Worm (Caenorhabditis elegans): Measurements from ENCODE around the gene K04F1.8.

The K04F1.8 gene

DNA sequence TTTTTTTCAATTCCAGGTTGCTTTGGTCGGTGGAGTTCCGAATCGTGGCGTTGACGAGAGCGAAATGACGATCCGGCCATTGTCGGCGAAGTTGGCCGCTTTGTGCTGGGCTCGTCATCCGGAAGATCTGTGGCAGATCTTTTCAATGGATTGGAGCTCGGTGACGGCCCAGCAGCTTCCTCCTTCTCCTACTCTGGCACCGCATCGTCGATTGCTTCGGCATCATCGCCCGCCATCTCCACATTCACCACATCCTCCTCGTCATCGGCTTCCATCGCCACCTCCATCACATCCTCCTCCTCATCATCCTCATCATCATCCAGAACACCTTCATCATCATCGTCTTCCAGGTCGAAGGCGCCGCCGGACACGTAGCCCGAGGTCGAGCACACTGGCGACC, 31.4 kb downstream of the K04F1.8 start (continued):
- no peak for TF ChIP-seq ztf-18 (tag; optimal IDR thresholded peaks at IDR 0.05)

DNA sequence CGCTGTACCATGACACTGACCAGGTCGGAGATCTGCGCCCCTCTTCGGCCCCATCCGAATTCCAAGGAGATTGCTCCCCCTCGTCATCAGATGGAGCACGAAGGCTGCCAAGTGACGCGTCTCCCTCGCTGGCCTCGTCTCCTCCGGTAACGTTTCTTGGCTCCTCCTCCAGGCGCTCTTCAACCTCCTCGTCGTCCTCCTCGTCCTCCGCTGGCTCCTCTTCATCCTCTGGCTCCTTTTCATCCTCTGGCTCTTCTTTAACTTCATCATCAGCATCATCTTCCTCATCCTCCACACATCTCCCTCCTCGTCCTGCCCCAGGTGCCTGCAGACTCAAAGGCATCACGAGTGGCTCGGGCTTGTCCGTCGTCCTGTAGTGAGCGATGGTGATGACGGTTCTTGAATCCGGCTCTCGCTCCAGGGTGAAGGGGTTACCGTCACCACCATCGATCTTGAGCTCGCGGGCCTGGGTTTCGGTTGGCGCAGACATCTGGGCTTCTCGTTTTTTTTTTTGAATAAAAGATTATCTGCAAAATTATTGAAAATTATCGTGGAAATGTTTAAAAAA, 32.3 kb downstream of the K04F1.8 start:
- TF ChIP-seq sea-2 (GFP tag; IDR thresholded peaks at IDR 0.05) = no peak
- TF ChIP-seq dpff-1 (tag; optimal IDR thresholded peaks at IDR 0.05) = no peak
- TF ChIP-seq hmg-20 (GFP tag; IDR thresholded peaks at IDR 0.05) = no peak
- TF ChIP-seq hlh-12 (tag; optimal IDR thresholded peaks at IDR 0.05) = no peak
- no peak for TF ChIP-seq B0019.2 (GFP tag; conservative IDR thresholded peaks at IDR 0.05)
- peak; percentile 89 for TF ChIP-seq zfh-2 (GFP tag; conservative IDR thresholded peaks at IDR 0.05)
- TF ChIP-seq B0261.1 (tag; optimal IDR thresholded peaks at IDR 0.05) = no peak
- no peak for TF ChIP-seq ztf-22 (GFP tag; optimal IDR thresholded peaks at IDR 0.05)
- no peak for TF ChIP-seq egl-18 (GFP tag; IDR thresholded peaks at IDR 0.05)
- TF ChIP-seq attf-6 (GFP tag; IDR thresholded peaks at IDR 0.05) = 0 out of 2 replicates have a peak, but pooled peaks have one; percentile 25
- no peak for TF ChIP-seq F22D6.2 (tag; optimal IDR thresholded peaks at IDR 0.05)
- TF ChIP-seq him-1 (tag; optimal IDR thresholded peaks at IDR 0.05) = no peak
- no peak for TF ChIP-seq cebp-2 (GFP tag; IDR thresholded peaks at IDR 0.05)
- TF ChIP-seq ccch-3 (GFP tag; optimal IDR thresholded peaks at IDR 0.05) = no peak
- no peak for TF ChIP-seq attf-5 (GFP tag; optimal IDR thresholded peaks at IDR 0.05)
- peak; percentile 78 for TF ChIP-seq egrh-3 (GFP tag; IDR thresholded peaks at IDR 0.05)
- no peak for TF ChIP-seq somi-1 (GFP tag; optimal IDR thresholded peaks at IDR 0.05)

- TF ChIP-seq lir-1 (GFP tag; conservative IDR thresholded peaks at IDR 0.05) = no peak
- TF ChIP-seq aptf-2 (GFP tag; conservative IDR thresholded peaks at IDR 0.05) = no peak
- peak; percentile 45 for TF ChIP-seq xnd-1 (tag; optimal IDR thresholded peaks at IDR 0.05)
- TF ChIP-seq F10E7.11 (tag; optimal IDR thresholded peaks at IDR 0.05) = no peak
- TF ChIP-seq madf-6 (GFP tag; IDR thresholded peaks at IDR 0.05) = peak; percentile 72
- TF ChIP-seq rpc-1 (optimal IDR thresholded peaks at IDR 0.05) = no peak
- TF ChIP-seq rpc-1 (tag; optimal IDR thresholded peaks at IDR 0.05) = no peak
- no peak for TF ChIP-seq F49E8.2 (tag; optimal IDR thresholded peaks at IDR 0.05; ENCODE audit: insufficient read depth)
- peak; percentile 85 for TF ChIP-seq lsl-1 (GFP tag; optimal IDR thresholded peaks at IDR 0.05)
- TF ChIP-seq F33H1.4 (GFP tag; IDR thresholded peaks at IDR 0.05) = peak; percentile 73
- no peak for TF ChIP-seq snpc-3.4 (tag; optimal IDR thresholded peaks at IDR 0.05)
- no peak for TF ChIP-seq nhr-179 (tag; optimal IDR thresholded peaks at IDR 0.05)
These were observed 34.6 kb downstream of the K04F1.8 start, which contains the start of gene srw-90 for ce11 chrV:1701584-1702101. Gene srw-90 (plus strand): TSS chrV:1702051.

- TF ChIP-seq Y56A3A.18 (GFP tag; IDR thresholded peaks at IDR 0.05) (no peak), cebp-2 (GFP tag; IDR thresholded peaks at IDR 0.05) (no peak), snpc-1.3 (tag; optimal IDR thresholded peaks at IDR 0.05; ENCODE audit: insufficient read depth) (no peak), tbx-9 (tag; optimal IDR thresholded peaks at IDR 0.05; ENCODE audit: borderline replicate concordance) (no peak), ceh-58 (GFP tag; IDR thresholded peaks at IDR 0.05) (no peak), ama-1 (optimal IDR thresholded peaks at IDR 0.05) (no peak), ama-1 (GFP tag; optimal IDR thresholded peaks at IDR 0.05) (no peak), snpc-4 (GFP tag; optimal IDR thresholded peaks at IDR 0.05) (no peak), snpc-4 (tag; optimal IDR thresholded peaks at IDR 0.05) (no peak), madf-3 (GFP tag; IDR thresholded peaks at IDR 0.05) (no peak), Y53G8AR.9 (GFP tag; conservative IDR thresholded peaks at IDR 0.05) (no peak), hlh-26 (GFP tag; conservative IDR thresholded peaks at IDR 0.05) (no peak), madf-8 (GFP tag; conservative IDR thresholded peaks at IDR 0.05) (no peak), bed-1 (GFP tag; IDR thresholded peaks at IDR 0.05) (no peak), repo-1 (tag; optimal IDR thresholded peaks at IDR 0.05) (no peak), C06A6.2 (GFP tag; conservative IDR thresholded peaks at IDR 0.05) (no peak), mes-4 (tag; optimal IDR thresholded peaks at IDR 0.05) (no peak), unc-130 (GFP tag; optimal IDR thresholded peaks at IDR 0.05) (no peak)
These were observed 41.4 kb downstream of the K04F1.8 start, which contains the start of gene srw-99 for ce11 chrV:1708441-1708840. Gene srw-99 (plus strand): TSS chrV:1708741.
